Worm (Caenorhabditis elegans) whole organism, L1 larva: ENCODE data around the gene ins-6.

Experiments
- aly-2 ChIP-seq: fragments of 150-350 bp; optimal IDR thresholded peaks from 2 replicates; lab custom pipeline; 2014; ENCODE audit warnings: missing biosample characterization, missing genetic modification characterization
- ces-1 ChIP-seq: fragments of 150-350 bp; optimal IDR thresholded peaks from 2 replicates; lab custom pipeline; 2014; ENCODE audit warnings: missing biosample characterization, missing genetic modification reagents, missing genetic modification characterization
- efl-1 ChIP-seq, 4 experiments: fragments of 150-350 bp; optimal IDR thresholded peaks in 3 of 4; peaks in 1 of 4; 1 replicate in 1 of 4; 2 replicates in 3 of 4; lab custom pipeline; 2014; ENCODE audit warnings: missing biosample characterization in 2 of 4, missing genetic modification characterization in 2 of 4, missing genetic modification reagents in 2 of 4
- egl-13 ChIP-seq: sonication (generic microtip); optimal IDR thresholded peaks from 2 replicates; lab custom pipeline; 2016; ENCODE audit warnings: missing genotype, missing genetic modification reagents, missing genetic modification characterization, missing compliant biosample characterization
- grh-1 ChIP-seq: fragments of 200-800 bp; sonication (Bioruptor generic); IDR thresholded peaks from 2 replicates; pipeline ENCODE4 v1.3.6; 2022; ENCODE audit warnings: missing genetic modification reagents, missing genetic modification characterization, missing compliant biosample characterization
- lin-15B ChIP-seq: fragments of 150-350 bp; sonication (generic microtip); optimal IDR thresholded peaks from 3 replicates; lab custom pipeline; 2014; ENCODE audit warnings: missing biosample characterization, missing genetic modification characterization
- lir-3 ChIP-seq: sonication (generic microtip); optimal IDR thresholded peaks from 2 replicates; lab custom pipeline; 2016; ENCODE audit warnings: mild to moderate bottlenecking, missing genetic modification characterization, moderate library complexity, missing compliant biosample characterization; ENCODE audit not compliant: poor library complexity
- nhr-11 ChIP-seq: fragments of 150-350 bp; optimal IDR thresholded peaks from 2 replicates; lab custom pipeline; 2014; ENCODE audit warnings: missing biosample characterization, missing genetic modification characterization
- nhr-47 ChIP-seq: sonication (generic microtip); optimal IDR thresholded peaks from 2 replicates; lab custom pipeline; 2016; ENCODE audit warnings: mild to moderate bottlenecking, missing genetic modification characterization, moderate library complexity, missing compliant biosample characterization
- nhr-90 ChIP-seq: sonication (generic microtip); optimal IDR thresholded peaks from 2 replicates; lab custom pipeline; 2016; ENCODE audit warnings: mild to moderate bottlenecking, missing genetic modification characterization, missing compliant biosample characterization; ENCODE audit not compliant: poor library complexity
- unc-30 ChIP-seq: sonication (generic microtip); optimal IDR thresholded peaks from 2 replicates; lab custom pipeline; 2017; ENCODE audit warnings: missing biosample characterization, missing genetic modification characterization
- unc-86 ChIP-seq: sonication (generic microtip); optimal IDR thresholded peaks from 2 replicates; lab custom pipeline; 2016; ENCODE audit warnings: missing genetic modification characterization, missing compliant biosample characterization
- zag-1 ChIP-seq: fragments of 150-350 bp; optimal IDR thresholded peaks from 2 replicates; lab custom pipeline; 2014; ENCODE audit warnings: missing biosample characterization, missing genetic modification characterization

DNA sequence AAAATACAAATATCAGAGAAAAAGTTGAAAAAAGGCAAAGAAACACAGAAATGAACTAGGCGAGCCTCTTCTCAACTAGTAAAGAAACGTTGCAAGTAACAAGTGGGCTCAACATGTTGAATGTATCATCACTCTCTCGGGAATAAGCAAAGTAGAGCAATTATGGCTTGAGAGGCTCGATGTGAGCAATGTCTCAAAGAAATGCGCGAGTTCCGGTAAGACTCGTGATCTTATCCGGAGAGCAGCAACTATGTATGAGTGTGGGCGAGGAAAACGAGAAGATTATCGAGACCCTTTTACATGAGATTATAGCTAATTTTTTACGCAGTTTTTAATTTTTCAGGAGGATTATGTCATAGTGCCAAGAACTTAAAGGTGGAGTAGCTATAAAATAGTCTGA is 48.0 kb upstream of the ins-6 start:
- TF ChIP-seq nhr-47 (tag; lab: Kevin White, UChicago) (peak; percentile 57), nhr-11 (no peak), lin-15B (no peak), unc-30 (tag; lab: Kevin White, UChicago) (no peak), grh-1 (GFP tag; lab: Robert Waterston, UW) (no peak), ces-1 (no peak), efl-1 (optimal IDR thresholded peaks at IDR 0.05; lab: Kevin White, UChicago) (no peak), efl-1 (GFP tag; optimal IDR thresholded peaks at IDR 0.05 in 1 of 2; lab: Kevin White, UChicago) (no peak), aly-2 (tag; lab: Kevin White, UChicago) (no peak), nhr-90 (tag; lab: Kevin White, UChicago) (no peak), zag-1 (no peak), egl-13 (no peak), unc-86 (tag; lab: Kevin White, UChicago) (peak; percentile 28), lir-3 (tag; lab: Kevin White, UChicago) (no peak)
